Fruit fly (Drosophila melanogaster) whole organism, embryonic: ENCODE measurements around the gene CG43221.

ENCODE experiments used
- BtbVII ChIP-seq: fragments of 200-800 bp; sonication (Bioruptor generic); optimal IDR thresholded peaks from 3 replicates; lab custom pipeline; 2017; ENCODE audit warnings: missing biosample characterization, mild to moderate bottlenecking, missing genetic modification characterization
- CG10209 ChIP-seq: fragments of 200-800 bp; sonication (Bioruptor generic); optimal IDR thresholded peaks from 3 replicates; lab custom pipeline; 2017; ENCODE audit warnings: missing biosample characterization, mild to moderate bottlenecking, missing genetic modification characterization, missing genetic modification reagents
- CG10543 ChIP-seq: fragments of 200-800 bp; sonication (Bioruptor generic); optimal IDR thresholded peaks from 3 replicates; lab custom pipeline; 2017; ENCODE audit warnings: missing biosample characterization, mild to moderate bottlenecking, missing genetic modification characterization, moderate library complexity
- CG13424 ChIP-seq: fragments of 200-800 bp; sonication (Bioruptor generic); optimal IDR thresholded peaks from 2 replicates; lab custom pipeline; 2019; ENCODE audit warnings: missing biosample characterization, mild to moderate bottlenecking, missing genetic modification characterization, moderate library complexity
- CG14860 ChIP-seq: fragments of 200-800 bp; sonication (Bioruptor generic); IDR thresholded peaks from 3 replicates; pipeline ENCODE4 v1.3.6; 2022; ENCODE audit warnings: missing biosample characterization, missing genetic modification characterization; ENCODE audit not compliant: partially characterized antibody
- CG17829 ChIP-seq: fragments of 200-800 bp; optimal IDR thresholded peaks from 2 replicates; lab custom pipeline; 2019; ENCODE audit warnings: missing biosample characterization, mild to moderate bottlenecking, missing genetic modification characterization, moderate library complexity
- CG31365 ChIP-seq: fragments of 200-800 bp; sonication (Bioruptor generic); optimal IDR thresholded peaks from 2 replicates; lab custom pipeline; 2018; ENCODE audit warnings: missing biosample characterization, mild to moderate bottlenecking, missing genetic modification characterization
- CG3838 ChIP-seq: fragments of 200-800 bp; sonication (Bioruptor generic); optimal IDR thresholded peaks from 3 replicates; lab custom pipeline; 2016; ENCODE audit warnings: missing biosample characterization, missing genetic modification characterization
- CG4854 ChIP-seq: fragments of 200-800 bp; sonication (Bioruptor generic); optimal IDR thresholded peaks from 2 replicates; lab custom pipeline; 2016; ENCODE audit warnings: missing biosample characterization, missing genetic modification characterization, inconsistent platforms
- CG6791 ChIP-seq: fragments of 200-800 bp; sonication (Bioruptor generic); IDR thresholded peaks from 3 replicates; pipeline ENCODE4 v1.3.6; 2022; ENCODE audit warnings: missing biosample characterization, missing genetic modification characterization; ENCODE audit not compliant: partially characterized antibody
- CG6854 ChIP-seq: fragments of 200-800 bp; sonication (Bioruptor generic); optimal IDR thresholded peaks from 3 replicates; lab custom pipeline; 2017; ENCODE audit warnings: missing biosample characterization, mild to moderate bottlenecking, missing genetic modification characterization
- CG7963 ChIP-seq: fragments of 200-800 bp; sonication (Bioruptor generic); IDR thresholded peaks from 3 replicates; pipeline ENCODE4 v1.3.6; 2022; ENCODE audit warnings: missing biosample characterization, missing genetic modification characterization; ENCODE audit not compliant: partially characterized antibody
- CG8359 ChIP-seq: fragments of 200-800 bp; sonication (Bioruptor generic); optimal IDR thresholded peaks from 2 replicates; lab custom pipeline; 2017; ENCODE audit warnings: missing biosample characterization, mild to moderate bottlenecking, missing genetic modification characterization, borderline replicate concordance
- CG9817 ChIP-seq: fragments of 200-800 bp; sonication (Bioruptor generic); optimal IDR thresholded peaks from 2 replicates; lab custom pipeline; 2018; ENCODE audit warnings: missing biosample characterization, mild to moderate bottlenecking, missing genetic modification characterization, moderate library complexity
- Fer3 ChIP-seq: fragments of 200-800 bp; sonication (Bioruptor generic); optimal IDR thresholded peaks from 2 replicates; lab custom pipeline; 2018; ENCODE audit warnings: missing biosample characterization, mild to moderate bottlenecking, missing genetic modification characterization, moderate library complexity
- HLHmδ ChIP-seq: fragments of 200-800 bp; sonication (Bioruptor generic); optimal IDR thresholded peaks from 2 replicates; lab custom pipeline; 2018; ENCODE audit warnings: missing biosample characterization, mild to moderate bottlenecking, missing genetic modification characterization, moderate library complexity
- Hmr ChIP-seq: fragments of 200-800 bp; sonication (Bioruptor generic); optimal IDR thresholded peaks from 3 replicates; lab custom pipeline; 2017; ENCODE audit warnings: mild to moderate bottlenecking, missing biosample characterization, missing genetic modification reagents, missing genetic modification characterization
- Mad ChIP-seq: fragments of 200-800 bp; sonication (Bioruptor generic); optimal IDR thresholded peaks from 2 replicates; lab custom pipeline; 2016; ENCODE audit warnings: missing biosample characterization, missing genetic modification characterization
- NFAT ChIP-seq: fragments of 200-800 bp; sonication (Bioruptor generic); IDR thresholded peaks from 2 replicates; pipeline ENCODE4 v1.3.6; 2022; ENCODE audit warnings: missing biosample characterization, missing genetic modification characterization
- PHDP ChIP-seq: fragments of 200-800 bp; sonication (Bioruptor generic); optimal IDR thresholded peaks from 3 replicates; lab custom pipeline; 2018; ENCODE audit warnings: missing biosample characterization, mild to moderate bottlenecking, missing genetic modification characterization, moderate library complexity
- Poxn ChIP-seq: fragments of 200-800 bp; sonication (Bioruptor generic); IDR thresholded peaks from 2 replicates; pipeline ENCODE4 v1.3.6; 2022; ENCODE audit warnings: missing biosample characterization, missing genetic modification characterization
- Rfx ChIP-seq: fragments of 200-800 bp; sonication (Bioruptor generic); IDR thresholded peaks from 2 replicates; pipeline ENCODE4 v1.3.6; 2022; ENCODE audit warnings: missing biosample characterization, missing genetic modification characterization
- Sox100B ChIP-seq: fragments of 200-800 bp; sonication (Bioruptor generic); optimal IDR thresholded peaks from 3 replicates; lab custom pipeline; 2018; ENCODE audit warnings: missing biosample characterization, mild to moderate bottlenecking, missing genetic modification characterization
- Sry-β ChIP-seq: fragments of 200-800 bp; sonication (Bioruptor generic); optimal IDR thresholded peaks from 2 replicates; lab custom pipeline; 2018; ENCODE audit warnings: missing biosample characterization, mild to moderate bottlenecking, missing genetic modification characterization, moderate library complexity
- amos ChIP-seq: fragments of 200-800 bp; sonication (Bioruptor generic); IDR thresholded peaks from 2 replicates; pipeline ENCODE4 v1.3.6; 2022; ENCODE audit warnings: missing biosample characterization, missing genetic modification characterization; ENCODE audit not compliant: partially characterized antibody
- aop ChIP-seq: fragments of 200-800 bp; sonication (Bioruptor generic); IDR thresholded peaks from 2 replicates; pipeline ENCODE4 v1.3.6; 2022; ENCODE audit warnings: missing biosample characterization, missing genetic modification characterization
- ato ChIP-seq: fragments of 200-800 bp; sonication (Bioruptor generic); IDR thresholded peaks from 2 replicates; pipeline ENCODE4 v1.3.6; 2022; ENCODE audit warnings: missing biosample characterization, missing genetic modification characterization; ENCODE audit not compliant: partially characterized antibody
- bbx ChIP-seq: fragments of 200-800 bp; sonication (Bioruptor generic); IDR thresholded peaks from 2 replicates; pipeline ENCODE4 v1.3.6; 2022; ENCODE audit warnings: missing biosample characterization, missing genetic modification characterization; ENCODE audit not compliant: partially characterized antibody
- corto ChIP-seq: fragments of 200-800 bp; sonication (Bioruptor generic); optimal IDR thresholded peaks from 2 replicates; lab custom pipeline; 2016; ENCODE audit warnings: missing biosample characterization, mild to moderate bottlenecking, missing genetic modification characterization, moderate library complexity
- dimm ChIP-seq: fragments of 200-800 bp; sonication (Bioruptor generic); IDR thresholded peaks from 2 replicates; pipeline ENCODE4 v1.3.6; 2022; ENCODE audit warnings: missing biosample characterization, missing genetic modification characterization
- gce ChIP-seq: fragments of 200-800 bp; sonication (Bioruptor generic); IDR thresholded peaks from 3 replicates; pipeline ENCODE4 v1.3.6; 2022; ENCODE audit warnings: missing biosample characterization, missing genetic modification characterization
- h ChIP-seq: fragments of >200 bp; optimal IDR thresholded peaks from 2 replicates; lab custom pipeline; 2017
- hkb ChIP-seq, 2 experiments: fragments of 200-800 bp in 1 of 2; fragments of >200 bp in 1 of 2; sonication (Bioruptor generic) in 1 of 2; IDR thresholded peaks in 1 of 2; optimal IDR thresholded peaks in 1 of 2; 2 replicates each; pipeline versions ENCODE4 v1.3.6 to Lab custom; 2017 to 2022; ENCODE audit warnings: missing biosample characterization in 1 of 2, missing genetic modification characterization in 1 of 2
- klu ChIP-seq: fragments of 200-800 bp; sonication (Bioruptor generic); IDR thresholded peaks from 2 replicates; pipeline ENCODE4 v1.3.6; 2022; ENCODE audit warnings: missing biosample characterization, missing genetic modification characterization
- lbe ChIP-seq: fragments of 200-800 bp; sonication (Bioruptor generic); optimal IDR thresholded peaks from 2 replicates; lab custom pipeline; 2016; ENCODE audit warnings: missing biosample characterization, mild to moderate bottlenecking, missing genetic modification characterization
- lov ChIP-seq, 2 experiments: fragments of 200-800 bp in 1 of 2; fragments of >200 bp in 1 of 2; sonication (Bioruptor generic) in 1 of 2; IDR thresholded peaks in 1 of 2; optimal IDR thresholded peaks in 1 of 2; 2 replicates in 1 of 2; 3 replicates in 1 of 2; pipeline versions ENCODE4 v1.3.6 to Lab custom; 2017 to 2022; ENCODE audit warnings: missing biosample characterization in 1 of 2, missing genetic modification characterization in 1 of 2
- mam ChIP-seq: fragments of 200-800 bp; sonication (Bioruptor generic); optimal IDR thresholded peaks from 3 replicates; lab custom pipeline; 2016; ENCODE audit warnings: missing biosample characterization, missing genetic modification characterization
- oc ChIP-seq: fragments of 200-800 bp; sonication (Bioruptor generic); optimal IDR thresholded peaks from 2 replicates; lab custom pipeline; 2018; ENCODE audit warnings: missing biosample characterization, mild to moderate bottlenecking, missing genetic modification characterization, moderate library complexity
- odd ChIP-seq: fragments of 200-800 bp; sonication (Bioruptor generic); optimal IDR thresholded peaks from 2 replicates; lab custom pipeline; 2017; ENCODE audit warnings: missing biosample characterization, mild to moderate bottlenecking, missing genetic modification characterization
- psq ChIP-seq: fragments of 200-800 bp; sonication (Bioruptor generic); optimal IDR thresholded peaks from 2 replicates; lab custom pipeline; 2017; ENCODE audit warnings: missing biosample characterization, missing genetic modification characterization
- ranshi ChIP-seq: fragments of 200-800 bp; sonication (Bioruptor generic); IDR thresholded peaks from 2 replicates; pipeline ENCODE4 v1.3.6; 2022; ENCODE audit warnings: missing biosample characterization, missing genetic modification characterization
- ro ChIP-seq: fragments of 200-800 bp; sonication (Bioruptor generic); IDR thresholded peaks from 2 replicates; pipeline ENCODE4 v1.3.6; 2022; ENCODE audit warnings: missing biosample characterization, missing genetic modification characterization
- sisA ChIP-seq: fragments of 200-800 bp; sonication (Bioruptor generic); IDR thresholded peaks from 2 replicates; pipeline ENCODE4 v1.3.6; 2022; ENCODE audit warnings: missing biosample characterization, missing genetic modification characterization
- tin ChIP-seq: fragments of 200-800 bp; sonication (Bioruptor generic); optimal IDR thresholded peaks from 3 replicates; lab custom pipeline; 2016; ENCODE audit warnings: missing biosample characterization, missing genetic modification characterization
- toy ChIP-seq: fragments of 200-800 bp; sonication (Bioruptor generic); IDR thresholded peaks from 2 replicates; pipeline ENCODE4 v1.3.6; 2022; ENCODE audit warnings: missing biosample characterization, missing genetic modification characterization
- tx ChIP-seq: fragments of 200-800 bp; sonication (Bioruptor generic); optimal IDR thresholded peaks from 2 replicates; lab custom pipeline; 2016; ENCODE audit warnings: missing biosample characterization, missing genetic modification characterization
- zen ChIP-seq: fragments of 200-800 bp; sonication (Bioruptor generic); optimal IDR thresholded peaks from 3 replicates; lab custom pipeline; 2018; ENCODE audit warnings: missing biosample characterization, mild to moderate bottlenecking, missing genetic modification characterization, moderate library complexity

CG43221 gene

DNA sequence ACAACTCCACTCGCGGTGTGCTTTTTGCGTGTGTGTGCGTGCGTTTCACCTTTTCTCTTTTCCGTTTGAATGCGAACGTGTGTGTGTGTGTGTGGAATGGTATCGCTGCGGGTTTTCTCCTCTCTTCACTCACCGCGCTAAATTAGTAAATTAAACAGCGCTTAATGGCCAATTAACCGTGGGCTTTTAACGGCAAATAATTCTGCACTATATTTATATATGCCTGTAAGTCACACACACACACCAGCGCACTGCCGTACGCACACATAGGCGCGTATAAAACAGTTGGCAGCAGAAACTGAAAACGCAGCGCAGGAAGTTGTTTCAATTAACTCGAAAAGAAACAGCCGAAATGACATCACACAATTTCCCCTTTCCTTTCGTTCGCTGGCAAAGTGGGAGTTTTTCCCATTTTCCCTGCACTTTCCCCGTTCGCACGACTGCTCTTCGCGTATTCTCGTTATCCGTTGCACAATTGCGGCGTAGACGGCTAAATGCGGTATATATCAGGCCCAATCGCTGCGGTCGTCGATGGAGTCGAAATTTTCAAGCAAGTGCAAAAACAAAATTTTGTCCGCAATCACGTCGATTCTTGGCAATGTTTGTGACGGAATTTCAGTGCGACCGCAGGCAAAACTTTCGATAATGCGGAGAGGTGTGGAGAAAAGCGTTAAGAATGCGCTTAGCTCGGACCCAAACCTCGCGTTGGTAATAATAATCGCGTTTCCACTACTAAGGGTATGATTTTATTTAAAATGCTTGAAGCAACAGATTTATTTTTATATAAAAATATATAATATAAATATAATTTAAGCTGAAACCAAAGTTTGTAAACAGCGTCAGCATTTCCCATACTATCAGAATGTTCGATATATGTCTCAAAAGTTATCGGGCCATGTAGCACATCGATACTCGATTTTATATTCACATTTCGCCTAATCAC, 12.7 kb upstream of the CG43221 start, which contains the start of gene BicD (continued):
- TF ChIP-seq PHDP (tag; lab: Kevin White, UChicago) (peak; percentile 5), oc (tag; lab: Kevin White, UChicago) (no peak), HLHmδ (GFP tag; lab: Kevin White, UChicago) (peak; percentile 24), corto (GFP tag; lab: Kevin White, UChicago) (no peak), Fer3 (peak; percentile 5), bbx (GFP tag; lab: Robert Waterston, UW) (no peak; the same call in 1 of the 2 replicates), CG7963 (GFP tag; lab: Robert Waterston, UW) (0 out of 3 replicates have a peak, but pooled peaks have one; percentile 9), Mad (no peak), odd (GFP tag; lab: Kevin White, UChicago) (peak; percentile 31), aop (GFP tag; lab: Robert Waterston, UW) (no peak), Poxn (no peak), dimm (GFP tag; lab: Robert Waterston, UW) (no peak), BtbVII (GFP tag; lab: Kevin White, UChicago) (peak; percentile 36), CG3838 (no peak), Sry-β (GFP tag; lab: Kevin White, UChicago) (no peak), gce (GFP tag; lab: Robert Waterston, UW) (no peak), ro (GFP tag; lab: Robert Waterston, UW) (no peak), Rfx (GFP tag; lab: Robert Waterston, UW) (no peak), lbe (GFP tag; lab: Kevin White, UChicago) (peak; percentile 37), Hmr (peak; percentile 72), lov (optimal IDR thresholded peaks at IDR 0.05; lab: Kevin White, UChicago) (no peak), lov (GFP tag; IDR thresholded peaks at IDR 0.05; lab: Robert Waterston, UW) (no peak), Sox100B (GFP tag; lab: Kevin White, UChicago) (no peak), mam (GFP tag; lab: Kevin White, UChicago) (no peak), CG13424 (tag; lab: Kevin White, UChicago) (peak; percentile 4), ranshi (GFP tag; lab: Robert Waterston, UW) (no peak), NFAT (GFP tag; lab: Robert Waterston, UW) (no peak), tx (GFP tag; lab: Kevin White, UChicago) (no peak), toy (GFP tag; lab: Robert Waterston, UW) (no peak), CG10543 (GFP tag; lab: Kevin White, UChicago) (peak; percentile 12), CG8359 (GFP tag; lab: Kevin White, UChicago) (no peak), CG31365 (tag; lab: Kevin White, UChicago) (no peak), ato (GFP tag; lab: Robert Waterston, UW) (peak; percentile 32; the same call in 1 of the 2 replicates), sisA (GFP tag; lab: Robert Waterston, UW) (no peak), psq (GFP tag; lab: Kevin White, UChicago) (no peak), CG14860 (GFP tag; lab: Robert Waterston, UW) (peak; percentile 54), amos (GFP tag; lab: Robert Waterston, UW) (peak; percentile 62), klu (no peak), h (lab: Kevin White, UChicago) (no peak), CG6854 (no peak), CG9817 (tag; lab: Kevin White, UChicago) (no peak), CG6791 (GFP tag; lab: Robert Waterston, UW) (peak; percentile 63; the same call in 1 of the 3 replicates), tin (GFP tag; lab: Kevin White, UChicago) (no peak), CG10209 (GFP tag; lab: Kevin White, UChicago) (no peak), CG17829 (tag; lab: Kevin White, UChicago) (peak; percentile 68), zen (tag; lab: Kevin White, UChicago) (peak; percentile 42), CG4854 (no peak), hkb (optimal IDR thresholded peaks at IDR 0.05; lab: Kevin White, UChicago) (no peak), hkb (GFP tag; IDR thresholded peaks at IDR 0.05; lab: Robert Waterston, UW) (peak; percentile 39)
